Worm (Caenorhabditis elegans): ENCODE measurements around the gene R13D11.10.

Gene R13D11.10

DNA sequence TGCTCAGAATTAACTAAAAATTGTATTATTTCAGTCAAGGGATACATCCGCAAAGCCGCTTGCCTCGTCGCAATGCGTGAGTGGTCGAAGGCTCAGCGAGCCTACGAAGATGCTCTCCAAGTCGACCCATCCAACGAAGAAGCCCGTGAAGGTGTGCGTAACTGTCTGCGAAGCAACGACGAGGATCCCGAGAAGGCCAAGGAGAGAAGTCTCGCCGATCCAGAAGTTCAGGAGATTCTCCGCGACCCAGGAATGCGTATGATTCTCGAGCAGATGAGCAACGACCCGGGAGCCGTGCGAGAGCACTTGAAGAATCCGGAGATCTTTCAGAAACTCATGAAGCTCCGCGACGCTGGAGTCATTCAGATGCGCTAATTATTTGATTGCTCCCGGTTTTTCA, 38.7 kb downstream of the R13D11.10 start:
- no peak for TF ChIP-seq sma-3 (GFP tag; optimal IDR thresholded peaks at IDR 0.05)
- no peak for TF ChIP-seq ZK546.5 (tag; optimal IDR thresholded peaks at IDR 0.05)
- TF ChIP-seq unc-39 (tag; optimal IDR thresholded peaks at IDR 0.05): no peak
- no peak for TF ChIP-seq ceh-82 (tag; optimal IDR thresholded peaks at IDR 0.05)
- TF ChIP-seq lin-13 (GFP tag; optimal IDR thresholded peaks at IDR 0.05): no peak
- TF ChIP-seq Y55F3AM.14 (GFP tag; optimal IDR thresholded peaks at IDR 0.05): no peak
- no peak for TF ChIP-seq sem-4 (tag; optimal IDR thresholded peaks at IDR 0.05)
- TF ChIP-seq elt-1 (tag; optimal IDR thresholded peaks at IDR 0.05): no peak
- TF ChIP-seq nhr-237 (tag; optimal IDR thresholded peaks at IDR 0.05): no peak

DNA sequence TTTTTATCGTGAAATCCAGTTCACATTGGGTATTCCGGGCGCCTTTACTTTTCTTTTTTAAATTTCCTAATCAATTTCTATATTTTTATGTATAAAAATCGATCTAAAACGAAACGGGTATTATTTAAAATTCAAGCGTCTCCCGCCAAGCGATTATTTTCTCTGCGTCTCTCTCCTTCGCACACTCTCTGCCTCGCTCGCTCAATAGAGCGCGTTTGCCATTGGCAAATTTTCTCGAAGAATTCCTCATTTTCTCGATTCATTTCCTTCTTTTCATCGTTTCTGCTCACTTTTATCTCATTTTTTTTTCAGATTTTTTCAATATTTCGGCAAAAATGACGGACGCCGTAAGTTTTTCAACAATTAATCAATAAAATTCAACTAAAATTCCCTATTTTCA, 39.7 kb downstream of the R13D11.10 start, which contains the start of gene sti-1:
TSS of gene sti-1 (plus strand) at position 263 of the 400 bp plus-strand sequence.
- TF ChIP-seq peb-1 (tag; optimal IDR thresholded peaks at IDR 0.05): no peak
- TF ChIP-seq Y55F3AM.14 (GFP tag; optimal IDR thresholded peaks at IDR 0.05): no peak
- peak; percentile 9 for TF ChIP-seq nhr-237 (tag; optimal IDR thresholded peaks at IDR 0.05)
- peak; percentile 98 for TF ChIP-seq gmeb-1 (tag; optimal IDR thresholded peaks at IDR 0.05)
- peak; percentile 66 for TF ChIP-seq fos-1 (tag; optimal IDR thresholded peaks at IDR 0.05)
- peak; percentile 89 for TF ChIP-seq unc-55 (GFP tag; optimal IDR thresholded peaks at IDR 0.05)
- no peak for TF ChIP-seq mbf-1 (tag; optimal IDR thresholded peaks at IDR 0.05)
- peak; percentile 9 for TF ChIP-seq unc-62 (GFP tag; optimal IDR thresholded peaks at IDR 0.05)
- TF ChIP-seq nhr-21 (tag; optimal IDR thresholded peaks at IDR 0.05): peak; percentile 81
- TF ChIP-seq ztf-11 (tag; optimal IDR thresholded peaks at IDR 0.05): no peak
- TF ChIP-seq ama-1 (optimal IDR thresholded peaks at IDR 0.05): peak; percentile 55
- TF ChIP-seq nhr-23 (tag; optimal IDR thresholded peaks at IDR 0.05): no peak
- TF ChIP-seq sma-3 (GFP tag; optimal IDR thresholded peaks at IDR 0.05): peak; percentile 90
- no peak for TF ChIP-seq skn-1 (tag; optimal IDR thresholded peaks at IDR 0.05)
- peak; percentile 72 for TF ChIP-seq ztf-4 (tag; optimal IDR thresholded peaks at IDR 0.05)
- TF ChIP-seq aly-2 (tag; optimal IDR thresholded peaks at IDR 0.05): no peak
- TF ChIP-seq nhr-11 (tag; optimal IDR thresholded peaks at IDR 0.05): no peak
- TF ChIP-seq alr-1 (tag; optimal IDR thresholded peaks at IDR 0.05): no peak
- TF ChIP-seq sem-4 (tag; optimal IDR thresholded peaks at IDR 0.05): peak; percentile 76
- peak; percentile 69 for TF ChIP-seq nhr-129 (tag; optimal IDR thresholded peaks at IDR 0.05)
- peak; percentile 89 for TF ChIP-seq sma-9 (GFP tag; optimal IDR thresholded peaks at IDR 0.05)
- no peak for TF ChIP-seq sma-9 (tag; optimal IDR thresholded peaks at IDR 0.05)
- peak; percentile 80 for TF ChIP-seq F13H6.1 (tag; optimal IDR thresholded peaks at IDR 0.05)
- peak; percentile 35 for TF ChIP-seq snpc-4 (tag; optimal IDR thresholded peaks at IDR 0.05)
- TF ChIP-seq crh-2 (tag; optimal IDR thresholded peaks at IDR 0.05): peak; percentile 90
- no peak for TF ChIP-seq nhr-10 (tag; optimal IDR thresholded peaks at IDR 0.05)
- TF ChIP-seq ceh-16 (tag; optimal IDR thresholded peaks at IDR 0.05): no peak
- TF ChIP-seq lin-39 (tag; optimal IDR thresholded peaks at IDR 0.05): no peak
- peak; percentile 93 for TF ChIP-seq C34F6.9 (tag; optimal IDR thresholded peaks at IDR 0.05)
- no peak for TF ChIP-seq mdl-1 (tag; optimal IDR thresholded peaks at IDR 0.05)
- TF ChIP-seq lsy-2 (tag; optimal IDR thresholded peaks at IDR 0.05): peak; percentile 64 to 90
- peak; percentile 70 for TF ChIP-seq mab-5 (tag; optimal IDR thresholded peaks at IDR 0.05)
- peak; percentile 79 for TF ChIP-seq lin-11 (tag; optimal IDR thresholded peaks at IDR 0.05)
- TF ChIP-seq ZK546.5 (tag; optimal IDR thresholded peaks at IDR 0.05): no peak
- no peak for TF ChIP-seq nhr-77 (tag; optimal IDR thresholded peaks at IDR 0.05)
- TF ChIP-seq nhr-12 (tag; optimal IDR thresholded peaks at IDR 0.05): no peak
- TF ChIP-seq blmp-1 (tag; optimal IDR thresholded peaks at IDR 0.05; ENCODE audit: insufficient read depth): peak; percentile 26
- no peak for TF ChIP-seq unc-39 (tag; optimal IDR thresholded peaks at IDR 0.05)
- TF ChIP-seq ztf-1 (GFP tag; conservative IDR thresholded peaks at IDR 0.05): no peak
- TF ChIP-seq egl-27 (tag; optimal IDR thresholded peaks at IDR 0.05): peak; percentile 72
- TF ChIP-seq nhr-25 (tag; optimal IDR thresholded peaks at IDR 0.05): peak; percentile 69
- no peak for TF ChIP-seq elt-1 (tag; optimal IDR thresholded peaks at IDR 0.05)
- TF ChIP-seq zag-1 (tag; optimal IDR thresholded peaks at IDR 0.05): no peak
- TF ChIP-seq dmd-4 (tag; optimal IDR thresholded peaks at IDR 0.05): no peak
- TF ChIP-seq elt-3 (tag; optimal IDR thresholded peaks at IDR 0.05): no peak
- peak; percentile 88 for TF ChIP-seq lin-13 (GFP tag; optimal IDR thresholded peaks at IDR 0.05)
- TF ChIP-seq R02D3.7 (tag; optimal IDR thresholded peaks at IDR 0.05): peak; percentile 1
- TF ChIP-seq ceh-82 (tag; optimal IDR thresholded peaks at IDR 0.05): peak; percentile 22
- TF ChIP-seq nhr-6 (tag; optimal IDR thresholded peaks at IDR 0.05): peak; percentile 66

Measured in whole organism, L2 larva.